Fruit fly (Drosophila melanogaster) whole organism, embryonic: Measurements from ENCODE around the gene DPCoAC.

Experiments
- ATbp ChIP-seq: fragments of 200-800 bp; sonication (Bioruptor generic); optimal IDR thresholded peaks from 2 replicates; lab custom pipeline; 2017; ENCODE audit warnings: missing biosample characterization, mild to moderate bottlenecking, missing genetic modification characterization, missing genetic modification reagents
- CG10209 ChIP-seq: fragments of 200-800 bp; sonication (Bioruptor generic); optimal IDR thresholded peaks from 3 replicates; lab custom pipeline; 2017; ENCODE audit warnings: missing biosample characterization, mild to moderate bottlenecking, missing genetic modification characterization, missing genetic modification reagents
- CG10979 ChIP-seq: fragments of 200-800 bp; sonication (Bioruptor generic); optimal IDR thresholded peaks from 2 replicates; lab custom pipeline; 2018; ENCODE audit warnings: missing biosample characterization, mild to moderate bottlenecking, missing genetic modification characterization, moderate library complexity
- CG12391 ChIP-seq: fragments of 200-800 bp; sonication (Bioruptor generic); optimal IDR thresholded peaks from 3 replicates; lab custom pipeline; 2018; ENCODE audit warnings: missing biosample characterization, mild to moderate bottlenecking, missing genetic modification characterization, moderate library complexity
- CG12769 ChIP-seq: fragments of 200-800 bp; sonication (Bioruptor generic); optimal IDR thresholded peaks from 2 replicates; lab custom pipeline; 2019; ENCODE audit warnings: missing biosample characterization, mild to moderate bottlenecking, missing genetic modification characterization, moderate library complexity
- CG13287 ChIP-seq: fragments of 200-800 bp; sonication (Bioruptor generic); IDR thresholded peaks from 2 replicates; pipeline ENCODE4 v1.3.6; 2022; ENCODE audit warnings: missing biosample characterization, missing genetic modification characterization; ENCODE audit not compliant: partially characterized antibody
- CG1602 ChIP-seq: fragments of 200-800 bp; sonication (Bioruptor generic); optimal IDR thresholded peaks from 3 replicates; lab custom pipeline; 2016; ENCODE audit warnings: missing biosample characterization, missing genetic modification characterization
- CG17568 ChIP-seq: fragments of 200-800 bp; sonication (Bioruptor generic); optimal IDR thresholded peaks from 2 replicates; lab custom pipeline; 2018; ENCODE audit warnings: missing biosample characterization, mild to moderate bottlenecking, missing genetic modification characterization, moderate library complexity
- CG17912 ChIP-seq: fragments of 200-800 bp; sonication (Bioruptor generic); optimal IDR thresholded peaks from 2 replicates; lab custom pipeline; 2018; ENCODE audit warnings: missing biosample characterization, mild to moderate bottlenecking, missing genetic modification characterization
- CG31365 ChIP-seq: fragments of 200-800 bp; sonication (Bioruptor generic); optimal IDR thresholded peaks from 2 replicates; lab custom pipeline; 2018; ENCODE audit warnings: missing biosample characterization, mild to moderate bottlenecking, missing genetic modification characterization
- CG31441 ChIP-seq: fragments of 200-800 bp; sonication (Bioruptor generic); IDR thresholded peaks from 2 replicates; pipeline ENCODE4 v1.3.6; 2022; ENCODE audit warnings: missing biosample characterization, missing genetic modification characterization
- CG4707 ChIP-seq: fragments of 200-800 bp; sonication (Bioruptor generic); optimal IDR thresholded peaks from 2 replicates; lab custom pipeline; 2018; ENCODE audit warnings: missing biosample characterization, mild to moderate bottlenecking, missing genetic modification characterization, moderate library complexity
- CG7786 ChIP-seq: fragments of 200-800 bp; sonication (Bioruptor generic); optimal IDR thresholded peaks from 2 replicates; lab custom pipeline; 2016; ENCODE audit warnings: missing biosample characterization, missing genetic modification characterization
- CG7839 ChIP-seq: fragments of 200-800 bp; sonication (Bioruptor generic); optimal IDR thresholded peaks from 3 replicates; lab custom pipeline; 2018; ENCODE audit warnings: missing biosample characterization, mild to moderate bottlenecking, missing genetic modification characterization, moderate library complexity
- CG9437 ChIP-seq: fragments of 200-800 bp; sonication (Bioruptor generic); optimal IDR thresholded peaks from 2 replicates; lab custom pipeline; 2018; ENCODE audit warnings: missing biosample characterization, mild to moderate bottlenecking, missing genetic modification characterization
- CG9609 ChIP-seq: fragments of 200-800 bp; sonication (Bioruptor generic); optimal IDR thresholded peaks from 3 replicates; lab custom pipeline; 2016; ENCODE audit warnings: missing biosample characterization, missing genetic modification characterization
- CG9876 ChIP-seq: fragments of 200-800 bp; sonication (Bioruptor generic); optimal IDR thresholded peaks from 2 replicates; lab custom pipeline; 2016; ENCODE audit warnings: missing biosample characterization, missing genetic modification characterization
- CkIIα-i1 ChIP-seq: fragments of 200-800 bp; sonication (Bioruptor generic); IDR thresholded peaks from 2 replicates; pipeline ENCODE4 v1.3.6; 2022; ENCODE audit warnings: missing biosample characterization, missing genetic modification characterization
- Dad ChIP-seq: fragments of 200-800 bp; sonication (Bioruptor generic); optimal IDR thresholded peaks from 3 replicates; lab custom pipeline; 2016; ENCODE audit warnings: missing biosample characterization, missing genetic modification characterization
- Dip2 ChIP-seq: fragments of 200-800 bp; sonication (Bioruptor generic); IDR thresholded peaks from 2 replicates; pipeline ENCODE4 v1.3.6; 2022; ENCODE audit warnings: missing biosample characterization, missing genetic modification characterization
- Doc3 ChIP-seq: fragments of 200-800 bp; sonication (Bioruptor generic); IDR thresholded peaks from 3 replicates; pipeline ENCODE4 v1.3.6; 2022; ENCODE audit warnings: missing biosample characterization, missing genetic modification characterization; ENCODE audit not compliant: partially characterized antibody
- Jarid2 ChIP-seq: fragments of 200-800 bp; sonication (Bioruptor generic); optimal IDR thresholded peaks from 3 replicates; lab custom pipeline; 2017; ENCODE audit warnings: mild to moderate bottlenecking, missing biosample characterization, missing genetic modification reagents, missing genetic modification characterization
- Lhr ChIP-seq: fragments of 200-800 bp; sonication (Bioruptor generic); optimal IDR thresholded peaks from 3 replicates; lab custom pipeline; 2017; ENCODE audit warnings: mild to moderate bottlenecking, missing biosample characterization, missing genetic modification reagents, missing genetic modification characterization
- Mad ChIP-seq: fragments of 200-800 bp; sonication (Bioruptor generic); optimal IDR thresholded peaks from 2 replicates; lab custom pipeline; 2016; ENCODE audit warnings: missing biosample characterization, missing genetic modification characterization
- NFAT ChIP-seq: fragments of 200-800 bp; sonication (Bioruptor generic); IDR thresholded peaks from 2 replicates; pipeline ENCODE4 v1.3.6; 2022; ENCODE audit warnings: missing biosample characterization, missing genetic modification characterization
- Neu2 ChIP-seq: fragments of 200-800 bp; sonication (Bioruptor generic); optimal IDR thresholded peaks from 3 replicates; lab custom pipeline; 2016; ENCODE audit warnings: missing biosample characterization, missing genetic modification characterization, borderline replicate concordance
- PHDP ChIP-seq: fragments of 200-800 bp; sonication (Bioruptor generic); optimal IDR thresholded peaks from 3 replicates; lab custom pipeline; 2018; ENCODE audit warnings: missing biosample characterization, mild to moderate bottlenecking, missing genetic modification characterization, moderate library complexity
- Sin3A ChIP-seq: fragments of >200 bp; optimal IDR thresholded peaks from 2 replicates; lab custom pipeline; 2018
- amos ChIP-seq: fragments of 200-800 bp; sonication (Bioruptor generic); IDR thresholded peaks from 2 replicates; pipeline ENCODE4 v1.3.6; 2022; ENCODE audit warnings: missing biosample characterization, missing genetic modification characterization; ENCODE audit not compliant: partially characterized antibody
- ase ChIP-seq: fragments of 200-800 bp; sonication (Bioruptor generic); IDR thresholded peaks from 3 replicates; pipeline ENCODE4 v1.3.6; 2022; ENCODE audit warnings: missing biosample characterization, missing genetic modification characterization
- bbx ChIP-seq: fragments of 200-800 bp; sonication (Bioruptor generic); IDR thresholded peaks from 2 replicates; pipeline ENCODE4 v1.3.6; 2022; ENCODE audit warnings: missing biosample characterization, missing genetic modification characterization; ENCODE audit not compliant: partially characterized antibody
- bigmax ChIP-seq: fragments of 200-800 bp; sonication (Bioruptor generic); optimal IDR thresholded peaks from 2 replicates; lab custom pipeline; 2018; ENCODE audit warnings: missing biosample characterization, mild to moderate bottlenecking, missing genetic modification characterization
- ems ChIP-seq: fragments of 200-800 bp; sonication (Bioruptor generic); optimal IDR thresholded peaks from 3 replicates; lab custom pipeline; 2016; ENCODE audit warnings: missing biosample characterization, missing genetic modification characterization
- esg ChIP-seq: fragments of 200-800 bp; sonication (Bioruptor generic); conservative IDR thresholded peaks from 2 replicates; pipeline ENCODE4 v1.3.6; 2022; ENCODE audit warnings: missing biosample characterization, missing genetic modification characterization
- fd96Cb ChIP-seq: fragments of 200-800 bp; sonication (Bioruptor generic); optimal IDR thresholded peaks from 2 replicates; lab custom pipeline; 2018; ENCODE audit warnings: missing biosample characterization, mild to moderate bottlenecking, missing genetic modification characterization, moderate library complexity
- grn ChIP-seq: fragments of 200-800 bp; sonication (Bioruptor generic); optimal IDR thresholded peaks from 3 replicates; lab custom pipeline; 2017; ENCODE audit warnings: missing biosample characterization, missing genetic modification characterization
- ind ChIP-seq: fragments of 200-800 bp; sonication (Bioruptor generic); optimal IDR thresholded peaks from 3 replicates; lab custom pipeline; 2016; ENCODE audit warnings: missing biosample characterization, missing genetic modification characterization
- knrl ChIP-seq: fragments of 200-800 bp; sonication (Bioruptor generic); IDR thresholded peaks from 3 replicates; pipeline ENCODE4 v1.3.6; 2022; ENCODE audit warnings: missing biosample characterization, missing genetic modification characterization; ENCODE audit not compliant: partially characterized antibody
- oc ChIP-seq: fragments of 200-800 bp; sonication (Bioruptor generic); optimal IDR thresholded peaks from 2 replicates; lab custom pipeline; 2018; ENCODE audit warnings: missing biosample characterization, mild to moderate bottlenecking, missing genetic modification characterization, moderate library complexity
- pfk ChIP-seq: fragments of 200-800 bp; sonication (Bioruptor generic); optimal IDR thresholded peaks from 2 replicates; lab custom pipeline; 2018; ENCODE audit warnings: missing biosample characterization, mild to moderate bottlenecking, missing genetic modification characterization, moderate library complexity
- pnt ChIP-seq: fragments of 200-800 bp; sonication (Bioruptor generic); optimal IDR thresholded peaks from 3 replicates; lab custom pipeline; 2016; ENCODE audit warnings: missing biosample characterization, missing genetic modification characterization
- schlank ChIP-seq: fragments of 200-800 bp; sonication (Bioruptor generic); optimal IDR thresholded peaks from 2 replicates; lab custom pipeline; 2018; ENCODE audit warnings: missing biosample characterization, mild to moderate bottlenecking, missing genetic modification characterization
- scrt ChIP-seq: fragments of 200-800 bp; sonication (Bioruptor generic); optimal IDR thresholded peaks from 2 replicates; lab custom pipeline; 2018; ENCODE audit warnings: missing biosample characterization, mild to moderate bottlenecking, missing genetic modification characterization, moderate library complexity
- sens ChIP-seq: fragments of 200-800 bp; sonication (Bioruptor generic); peaks from one replicate; lab custom pipeline; 2016; ENCODE audit warnings: missing biosample characterization, missing genetic modification characterization
- tap ChIP-seq: fragments of 200-800 bp; optimal IDR thresholded peaks from 3 replicates; lab custom pipeline; 2019; ENCODE audit warnings: missing biosample characterization, mild to moderate bottlenecking, missing genetic modification characterization, moderate library complexity
- tgo ChIP-seq: fragments of 200-800 bp; sonication (Bioruptor generic); IDR thresholded peaks from 3 replicates; pipeline ENCODE4 v1.3.6; 2022; ENCODE audit warnings: missing biosample characterization, missing genetic modification characterization
- usp ChIP-seq: fragments of >200 bp; optimal IDR thresholded peaks from 2 replicates; lab custom pipeline; 2017; ENCODE audit warnings: missing biosample characterization, missing genetic modification characterization
- wek ChIP-seq: fragments of 200-800 bp; sonication (Bioruptor generic); optimal IDR thresholded peaks from 3 replicates; lab custom pipeline; 2018; ENCODE audit warnings: missing biosample characterization, mild to moderate bottlenecking, missing genetic modification characterization, moderate library complexity

DPCoAC gene

dm6 chr3R:20550632-20551486, 6.6 kb downstream of the DPCoAC start (continued):
- peak; percentile 99 for TF ChIP-seq amos
- peak; percentile 95 for TF ChIP-seq CG17568 (GFP tag; lab: Kevin White, UChicago)
- TF ChIP-seq NFAT (GFP tag; lab: Robert Waterston, UW) = peak; percentile 11; the same call in 1 of the 2 replicates
- no peak for TF ChIP-seq CG9437 (GFP tag; lab: Kevin White, UChicago)
- TF ChIP-seq wek (GFP tag; lab: Kevin White, UChicago) = peak; percentile 94
- TF ChIP-seq fd96Cb (tag; lab: Kevin White, UChicago) = no peak
- TF ChIP-seq Mad = peak; percentile 33
- TF ChIP-seq CG9609 (GFP tag; lab: Kevin White, UChicago) = no peak
- peak; percentile 99 for TF ChIP-seq bbx (GFP tag; lab: Robert Waterston, UW)
- TF ChIP-seq CG9876 (GFP tag; lab: Kevin White, UChicago) = peak; percentile 38
- no peak for TF ChIP-seq ind (GFP tag; lab: Kevin White, UChicago)
- TF ChIP-seq Lhr = peak; percentile 50
- peak; percentile 80 for TF ChIP-seq PHDP (tag; lab: Kevin White, UChicago)
- TF ChIP-seq ase (GFP tag; lab: Robert Waterston, UW) = 0 out of 3 replicates have a peak, but pooled peaks have one; percentile 11
- TF ChIP-seq Jarid2 (GFP tag; lab: Kevin White, UChicago) = peak; percentile 93
- TF ChIP-seq CG7839 (tag; lab: Kevin White, UChicago) = peak; percentile 39
- peak; percentile 93 for TF ChIP-seq CG4707
- peak; percentile 88 for TF ChIP-seq CG13287
- no peak for TF ChIP-seq usp
- TF ChIP-seq CG17912 (GFP tag; lab: Kevin White, UChicago) = peak; percentile 94
- TF ChIP-seq CG12391 = peak; percentile 1
- peak; percentile 75 for TF ChIP-seq tap
- TF ChIP-seq Dad = peak; percentile 32
- TF ChIP-seq tgo (GFP tag; lab: Robert Waterston, UW) = no peak; the same call in 2 of the 3 replicates
- peak; percentile 30 for TF ChIP-seq pnt
- TF ChIP-seq bigmax (GFP tag; lab: Kevin White, UChicago) = peak; percentile 49
- TF ChIP-seq Dip2 (GFP tag; lab: Robert Waterston, UW) = no peak
- no peak for TF ChIP-seq CG1602 (GFP tag; lab: Kevin White, UChicago)
- peak; percentile 91 for TF ChIP-seq schlank (tag; lab: Kevin White, UChicago)
- peak; percentile 95 for TF ChIP-seq ATbp (GFP tag; lab: Kevin White, UChicago)
- peak; percentile 79 for TF ChIP-seq CG10209 (GFP tag; lab: Kevin White, UChicago)
- no peak for TF ChIP-seq Neu2
- TF ChIP-seq Sin3A (lab: Kevin White, UChicago) = peak; percentile 49
- no peak for TF ChIP-seq CG10979
- TF ChIP-seq CG31441 (GFP tag; lab: Robert Waterston, UW) = no peak; the same call in 1 of the 2 replicates
- peak; percentile 46 for TF ChIP-seq ems (GFP tag; lab: Kevin White, UChicago)
- no peak for TF ChIP-seq CkIIα-i1
- peak; percentile 83 for TF ChIP-seq sens (GFP tag; lab: Kevin White, UChicago)
- peak; percentile 76 for TF ChIP-seq pfk (GFP tag; lab: Kevin White, UChicago)
- TF ChIP-seq CG7786 (GFP tag; lab: Kevin White, UChicago) = peak; percentile 65
- peak; percentile 84 for TF ChIP-seq CG12769
- peak; percentile 78 for TF ChIP-seq scrt
- no peak for TF ChIP-seq esg (GFP tag; lab: Robert Waterston, UW)
- TF ChIP-seq grn (GFP tag; lab: Kevin White, UChicago) = peak; percentile 67
- peak; percentile 84 for TF ChIP-seq Doc3
- peak; percentile 63 for TF ChIP-seq oc (tag; lab: Kevin White, UChicago)
- peak; percentile 95 for TF ChIP-seq knrl (GFP tag; lab: Robert Waterston, UW)
- peak; percentile 78 for TF ChIP-seq CG31365
